Worm (Caenorhabditis elegans) whole organism, early embryonic: ENCODE measurements around the gene sre-55.
"Not testable (repeated sequence)": the region's sequence is repeated elsewhere in the genome, so short reads cannot be mapped to it uniquely, and the experiment has no call there.

Experiments used
- B0310.2 ChIP-seq: sonication (generic microtip); optimal IDR thresholded peaks from 2 replicates; lab custom pipeline; 2016; ENCODE audit warnings: mild to moderate bottlenecking, missing genetic modification characterization, missing compliant biosample characterization
- aly-1 ChIP-seq: sonication (generic microtip); optimal IDR thresholded peaks from 2 replicates; lab custom pipeline; 2016; ENCODE audit warnings: missing genetic modification characterization, missing compliant biosample characterization
- ama-1 ChIP-seq: fragments of 150-350 bp; optimal IDR thresholded peaks from 2 replicates; lab custom pipeline; 2014
- ceh-13 ChIP-seq: fragments of 200-800 bp; sonication (Bioruptor generic); optimal IDR thresholded peaks from 2 replicates; lab custom pipeline; 2018; ENCODE audit warnings: mild to moderate bottlenecking, missing genetic modification characterization, missing compliant biosample characterization
- ceh-36 ChIP-seq: sonication (generic microtip); optimal IDR thresholded peaks from 2 replicates; lab custom pipeline; 2016; ENCODE audit warnings: missing genetic modification characterization, inconsistent platforms, missing compliant biosample characterization
- ets-7 ChIP-seq: sonication (generic microtip); optimal IDR thresholded peaks from 2 replicates; lab custom pipeline; 2016; ENCODE audit warnings: missing genotype, missing genetic modification characterization, missing compliant biosample characterization
- flt-1 ChIP-seq: fragments of 200-800 bp; sonication (Bioruptor generic); IDR thresholded peaks from 2 replicates; pipeline ENCODE4 v1.3.6; 2022; ENCODE audit warnings: missing genetic modification characterization, missing compliant biosample characterization
- hmbx-1 ChIP-seq: sonication (generic microtip); optimal IDR thresholded peaks from 2 replicates; lab custom pipeline; 2016; ENCODE audit warnings: mild to moderate bottlenecking, missing genetic modification characterization, missing compliant biosample characterization
- hmg-4 ChIP-seq: fragments of 200-800 bp; sonication (Bioruptor generic); optimal IDR thresholded peaks from 2 replicates; lab custom pipeline; 2018; ENCODE audit warnings: mild to moderate bottlenecking, missing genetic modification characterization, missing compliant biosample characterization
- hnd-1 ChIP-seq: sonication (generic microtip); optimal IDR thresholded peaks from 2 replicates; lab custom pipeline; 2016; ENCODE audit warnings: missing genetic modification characterization, missing compliant biosample characterization
- tbx-11 ChIP-seq: fragments of 200-800 bp; sonication (Bioruptor generic); IDR thresholded peaks from 2 replicates; pipeline ENCODE4 v1.3.6; 2022; ENCODE audit warnings: missing genetic modification characterization, missing compliant biosample characterization
- tbx-37 ChIP-seq: fragments of 200-800 bp; sonication (Bioruptor generic); conservative IDR thresholded peaks from 2 replicates; pipeline ENCODE4 v1.3.6; 2022; ENCODE audit warnings: missing genetic modification reagents, missing genetic modification characterization, missing compliant biosample characterization
- tra-4 ChIP-seq: sonication (generic microtip); optimal IDR thresholded peaks from 2 replicates; lab custom pipeline; 2017; ENCODE audit warnings: missing genetic modification characterization, missing compliant biosample characterization

- TF ChIP-seq ets-7 (tag; lab: Kevin White, UChicago); hmbx-1; ama-1 (lab: Kevin White, UChicago); hnd-1 (tag; lab: Kevin White, UChicago); hmg-4; B0310.2; aly-1; ceh-13; flt-1 (GFP tag; lab: Robert Waterston, UW); tbx-11 (GFP tag; lab: Robert Waterston, UW); tra-4 (tag; lab: Kevin White, UChicago); tbx-37; ceh-36: not testable (repeated sequence)
Measured at ce11 chrII:12318541-12318940, 10.6 kb upstream of the sre-55 start, which contains the start of gene sre-49.
